Fruit fly (Drosophila melanogaster) whole organism, embryonic: ENCODE results near the gene Ada1-1.

ENCODE experiments used
- CG10543 ChIP-seq: fragments of 200-800 bp; sonication (Bioruptor generic); optimal IDR thresholded peaks from 3 replicates; lab custom pipeline; 2017; ENCODE audit warnings: missing biosample characterization, mild to moderate bottlenecking, missing genetic modification characterization, moderate library complexity
- CG1233 ChIP-seq: fragments of 200-800 bp; sonication (Bioruptor generic); optimal IDR thresholded peaks from 4 replicates; lab custom pipeline; 2018; ENCODE audit warnings: missing biosample characterization, mild to moderate bottlenecking, missing genetic modification characterization
- CG13775 ChIP-seq: fragments of 200-800 bp; sonication (Bioruptor generic); optimal IDR thresholded peaks from 3 replicates; lab custom pipeline; 2017; ENCODE audit warnings: missing biosample characterization, mild to moderate bottlenecking, missing genetic modification characterization
- CG14860 ChIP-seq: fragments of 200-800 bp; sonication (Bioruptor generic); IDR thresholded peaks from 3 replicates; pipeline ENCODE4 v1.3.6; 2022; ENCODE audit warnings: missing biosample characterization, missing genetic modification characterization; ENCODE audit not compliant: partially characterized antibody
- CG15073 ChIP-seq: fragments of 200-800 bp; sonication (Bioruptor generic); optimal IDR thresholded peaks from 2 replicates; lab custom pipeline; 2016; ENCODE audit warnings: missing biosample characterization, missing genetic modification characterization
- CG16813 ChIP-seq: fragments of 200-800 bp; sonication (Bioruptor generic); IDR thresholded peaks from 3 replicates; pipeline ENCODE4 v1.3.6; 2022; ENCODE audit warnings: missing biosample characterization, missing genetic modification characterization; ENCODE audit not compliant: partially characterized antibody
- CG16863 ChIP-seq: fragments of 200-800 bp; sonication (Bioruptor generic); optimal IDR thresholded peaks from 3 replicates; lab custom pipeline; 2016; ENCODE audit warnings: missing biosample characterization, missing genetic modification characterization
- CG17385 ChIP-seq: fragments of 200-800 bp; sonication (Bioruptor generic); optimal IDR thresholded peaks from 3 replicates; lab custom pipeline; 2018; ENCODE audit warnings: missing biosample characterization, mild to moderate bottlenecking, missing genetic modification characterization
- CG1792 ChIP-seq: fragments of 200-800 bp; sonication (Bioruptor generic); optimal IDR thresholded peaks from 2 replicates; lab custom pipeline; 2016; ENCODE audit warnings: missing biosample characterization, missing genetic modification characterization
- CG18476 ChIP-seq: fragments of 200-800 bp; sonication (Bioruptor generic); optimal IDR thresholded peaks from 2 replicates; lab custom pipeline; 2016; ENCODE audit warnings: missing biosample characterization, mild to moderate bottlenecking, missing genetic modification characterization
- CG31441 ChIP-seq: fragments of 200-800 bp; sonication (Bioruptor generic); IDR thresholded peaks from 2 replicates; pipeline ENCODE4 v1.3.6; 2022; ENCODE audit warnings: missing biosample characterization, missing genetic modification characterization
- CG3163 ChIP-seq: fragments of 200-800 bp; sonication (Bioruptor generic); optimal IDR thresholded peaks from 3 replicates; lab custom pipeline; 2016; ENCODE audit warnings: missing biosample characterization, missing genetic modification characterization
- CG32772 ChIP-seq: fragments of 200-800 bp; sonication (Bioruptor generic); IDR thresholded peaks from 2 replicates; pipeline ENCODE4 v1.3.6; 2022; ENCODE audit warnings: missing biosample characterization, missing genetic modification characterization
- Elba2 ChIP-seq: fragments of 200-800 bp; sonication (Bioruptor generic); optimal IDR thresholded peaks from 3 replicates; lab custom pipeline; 2016; ENCODE audit warnings: missing biosample characterization, missing genetic modification characterization
- Ets65A ChIP-seq: fragments of 200-800 bp; sonication (Bioruptor generic); peaks from one replicate; lab custom pipeline; 2016; ENCODE audit warnings: missing biosample characterization, missing genetic modification characterization
- Med ChIP-seq: fragments of 200-800 bp; sonication (Bioruptor generic); peaks from one replicate; lab custom pipeline; 2016; ENCODE audit warnings: missing biosample characterization, missing genetic modification characterization, mild to moderate bottlenecking, inconsistent platforms, moderate library complexity
- Meics ChIP-seq: fragments of 200-800 bp; sonication (Bioruptor generic); optimal IDR thresholded peaks from 2 replicates; lab custom pipeline; 2017; ENCODE audit warnings: missing biosample characterization, mild to moderate bottlenecking, missing genetic modification characterization
- Neu2 ChIP-seq: fragments of 200-800 bp; sonication (Bioruptor generic); optimal IDR thresholded peaks from 3 replicates; lab custom pipeline; 2016; ENCODE audit warnings: missing biosample characterization, missing genetic modification characterization, borderline replicate concordance
- Oli ChIP-seq: fragments of 200-800 bp; sonication (Bioruptor generic); optimal IDR thresholded peaks from 2 replicates; lab custom pipeline; 2018; ENCODE audit warnings: missing biosample characterization, mild to moderate bottlenecking, missing genetic modification characterization, moderate library complexity
- Opbp ChIP-seq: fragments of 200-800 bp; sonication (Bioruptor generic); IDR thresholded peaks from 3 replicates; pipeline ENCODE4 v1.3.6; 2022; ENCODE audit warnings: missing biosample characterization, missing genetic modification characterization; ENCODE audit not compliant: partially characterized antibody
- Side ChIP-seq: fragments of 200-800 bp; sonication (Bioruptor generic); optimal IDR thresholded peaks from 2 replicates; lab custom pipeline; 2016; ENCODE audit warnings: missing biosample characterization, missing genetic modification characterization
- Spps ChIP-seq: fragments of 200-800 bp; sonication (Bioruptor generic); optimal IDR thresholded peaks from 2 replicates; lab custom pipeline; 2018; ENCODE audit warnings: missing biosample characterization, mild to moderate bottlenecking, missing genetic modification characterization
- Trl ChIP-seq, 3 experiments: fragments of >200 bp in 2 of 3; fragments of 200-800 bp in 1 of 3; sonication (Bioruptor generic) in 1 of 3; optimal IDR thresholded peaks; 2 replicates in 1 of 3; 3 replicates in 2 of 3; lab custom pipeline; 2016 to 2017; ENCODE audit warnings: missing biosample characterization in 1 of 3, missing genetic modification characterization in 1 of 3
- Xbp1 ChIP-seq: fragments of 200-800 bp; sonication (Bioruptor generic); optimal IDR thresholded peaks from 3 replicates; lab custom pipeline; 2016; ENCODE audit warnings: missing biosample characterization, mild to moderate bottlenecking, missing genetic modification characterization
- bab2 ChIP-seq: fragments of 200-800 bp; sonication (Bioruptor generic); optimal IDR thresholded peaks from 2 replicates; lab custom pipeline; 2016; ENCODE audit warnings: missing biosample characterization, missing genetic modification characterization
- bcd ChIP-seq: fragments of 200-800 bp; sonication (Bioruptor generic); optimal IDR thresholded peaks from 2 replicates; lab custom pipeline; 2017; ENCODE audit warnings: missing biosample characterization, mild to moderate bottlenecking, missing genetic modification characterization
- esg ChIP-seq: fragments of 200-800 bp; sonication (Bioruptor generic); conservative IDR thresholded peaks from 2 replicates; pipeline ENCODE4 v1.3.6; 2022; ENCODE audit warnings: missing biosample characterization, missing genetic modification characterization
- fru ChIP-seq: fragments of >200 bp; optimal IDR thresholded peaks from 2 replicates; lab custom pipeline; 2017
- gcm ChIP-seq: fragments of 200-800 bp; sonication (Bioruptor generic); optimal IDR thresholded peaks from 2 replicates; lab custom pipeline; 2019; ENCODE audit warnings: missing biosample characterization, mild to moderate bottlenecking, missing genetic modification characterization, moderate library complexity
- grn ChIP-seq: fragments of 200-800 bp; sonication (Bioruptor generic); optimal IDR thresholded peaks from 3 replicates; lab custom pipeline; 2017; ENCODE audit warnings: missing biosample characterization, missing genetic modification characterization
- hb ChIP-seq: fragments of 200-800 bp; sonication (Bioruptor generic); IDR thresholded peaks from 3 replicates; pipeline ENCODE4 v1.3.6; 2022; ENCODE audit warnings: missing biosample characterization, missing genetic modification characterization; ENCODE audit not compliant: partially characterized antibody
- insv ChIP-seq, 2 experiments: fragments of 200-800 bp; sonication (Bioruptor generic); optimal IDR thresholded peaks; 3 replicates each; lab custom pipeline; 2016 to 2018; ENCODE audit warnings: missing biosample characterization in 2 of 2, missing genetic modification characterization in 2 of 2
- lola ChIP-seq, 3 experiments: fragments of >200 bp in 2 of 3; fragments of 200-800 bp in 1 of 3; sonication (Bioruptor generic) in 1 of 3; optimal IDR thresholded peaks; 2 replicates each; lab custom pipeline; 2017 to 2019; ENCODE audit warnings: missing biosample characterization in 3 of 3, missing genetic modification characterization in 3 of 3, mild to moderate bottlenecking in 1 of 3, moderate library complexity in 1 of 3
- mirr ChIP-seq: fragments of 200-800 bp; sonication (Bioruptor generic); optimal IDR thresholded peaks from 3 replicates; lab custom pipeline; 2018; ENCODE audit warnings: missing biosample characterization, mild to moderate bottlenecking, missing genetic modification characterization
- onecut ChIP-seq: fragments of 200-800 bp; sonication (Bioruptor generic); IDR thresholded peaks from 2 replicates; pipeline ENCODE4 v1.3.6; 2022; ENCODE audit warnings: missing biosample characterization, missing genetic modification characterization
- repo ChIP-seq: fragments of 200-800 bp; sonication (Bioruptor generic); optimal IDR thresholded peaks from 2 replicates; lab custom pipeline; 2016; ENCODE audit warnings: missing biosample characterization, missing genetic modification characterization
- seq ChIP-seq: fragments of 200-800 bp; sonication (Bioruptor generic); IDR thresholded peaks from 2 replicates; pipeline ENCODE4 v1.3.6; 2022; ENCODE audit warnings: missing biosample characterization, missing genetic modification characterization
- trh ChIP-seq: fragments of 200-800 bp; sonication (Bioruptor generic); optimal IDR thresholded peaks from 2 replicates; lab custom pipeline; 2016; ENCODE audit warnings: missing biosample characterization, missing genetic modification characterization

The Ada1-1 gene

dm6 chr2L:11949917-11950316 lies 46.7 kb upstream of the Ada1-1 start (continued):
- TF ChIP-seq CG10543 (no peak), CG13775 (GFP tag; lab: Kevin White, UChicago) (peak; percentile 22), mirr (GFP tag; lab: Kevin White, UChicago) (no peak), Neu2 (GFP tag; lab: Kevin White, UChicago) (no peak), Oli (peak; percentile 44), Opbp (GFP tag; lab: Robert Waterston, UW) (no peak), trh (no peak), Xbp1 (peak; percentile 55), Med (GFP tag; lab: Kevin White, UChicago) (no peak), Trl (optimal IDR thresholded peaks at IDR 0.05; lab: Kevin White, UChicago) (no peak), Trl (GFP tag; optimal IDR thresholded peaks at IDR 0.05; lab: Kevin White, UChicago) (peak; percentile 22), bcd (GFP tag; lab: Kevin White, UChicago) (no peak), Meics (no peak), Spps (no peak), hb (GFP tag; lab: Robert Waterston, UW) (no peak), CG32772 (0 out of 2 replicates have a peak, but pooled peaks have one; percentile 27), CG1233 (GFP tag; lab: Kevin White, UChicago) (no peak), lola (GFP tag; optimal IDR thresholded peaks at IDR 0.05; lab: Kevin White, UChicago) (peak in 1 of 3 experiments; percentile 68), CG1792 (GFP tag; lab: Kevin White, UChicago) (no peak), seq (GFP tag; lab: Robert Waterston, UW) (no peak), fru (lab: Kevin White, UChicago) (no peak), bab2 (GFP tag; lab: Kevin White, UChicago) (peak; percentile 8), Side (GFP tag; lab: Kevin White, UChicago) (no peak), gcm (GFP tag; lab: Kevin White, UChicago) (no peak), CG16813 (GFP tag; lab: Robert Waterston, UW) (no peak)

- no peak for TF ChIP-seq CG17385 (GFP tag; lab: Kevin White, UChicago)
- peak; percentile 96 for TF ChIP-seq Elba2
- TF ChIP-seq grn (GFP tag; lab: Kevin White, UChicago) = peak; percentile 3
- TF ChIP-seq CG16863 = no peak
- no peak for TF ChIP-seq CG31441
- no peak for TF ChIP-seq CG14860
- TF ChIP-seq insv (GFP tag; optimal IDR thresholded peaks at IDR 0.05; lab: Kevin White, UChicago) = peak; percentile 21 to 91
These were observed 40.8 kb upstream of the Ada1-1 start for dm6 chr2L:11955839-11956238.

- TF ChIP-seq CG3163 (GFP tag; lab: Kevin White, UChicago) (no peak), Ets65A (GFP tag; lab: Kevin White, UChicago) (peak; percentile 67), CG18476 (peak; percentile 21), grn (GFP tag; lab: Kevin White, UChicago) (no peak), esg (GFP tag; lab: Robert Waterston, UW) (no peak), CG15073 (no peak), Med (GFP tag; lab: Kevin White, UChicago) (peak; percentile 20), onecut (GFP tag; lab: Robert Waterston, UW) (no peak), repo (no peak)
These were observed 37.9 kb upstream of the Ada1-1 start for dm6 chr2L:11958729-11959128.
